Fruit fly (Drosophila melanogaster): ENCODE results near the gene Adgf-C.

DNA sequence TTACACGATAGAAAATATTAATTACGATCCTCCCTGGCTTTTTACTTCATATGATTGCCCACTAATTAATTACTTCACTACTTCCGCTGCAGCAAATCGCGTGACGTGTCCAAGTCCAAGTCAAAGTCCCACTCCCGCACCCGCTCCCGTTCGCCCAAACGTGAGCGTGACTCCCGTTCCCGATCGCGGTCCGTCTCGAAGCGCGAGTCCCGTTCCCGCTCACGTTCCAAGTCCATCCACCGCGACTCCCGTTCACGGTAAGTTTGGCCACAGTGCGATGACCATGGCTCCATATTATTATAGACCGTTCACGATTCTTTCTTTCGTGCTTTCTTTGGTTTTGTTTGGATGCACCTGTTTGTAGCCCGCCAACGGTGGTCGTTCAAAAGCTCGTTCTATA, 40.6 kb upstream of the Adgf-C start:
- TF ChIP-seq N (GFP tag; optimal IDR thresholded peaks at IDR 0.05), result no peak
- no peak for TF ChIP-seq Dif (GFP tag; optimal IDR thresholded peaks at IDR 0.05; ENCODE audit: partially characterized antibody)
- no peak for TF ChIP-seq Jra (GFP tag; optimal IDR thresholded peaks at IDR 0.05)
- no peak for TF ChIP-seq h (GFP tag; optimal IDR thresholded peaks at IDR 0.05)
- TF ChIP-seq Rel (GFP tag; optimal IDR thresholded peaks at IDR 0.05), result no peak
- TF ChIP-seq Rel (tag; optimal IDR thresholded peaks at IDR 0.05), result no peak
- no peak for TF ChIP-seq lola (GFP tag; optimal IDR thresholded peaks at IDR 0.05)
- TF ChIP-seq Abd-B (GFP tag; optimal IDR thresholded peaks at IDR 0.05), result no peak
- TF ChIP-seq CG32264 (GFP tag; optimal IDR thresholded peaks at IDR 0.05), result no peak
- no peak for TF ChIP-seq pan (optimal IDR thresholded peaks at IDR 0.05)
- TF ChIP-seq fru (GFP tag; optimal IDR thresholded peaks at IDR 0.05), result no peak
- TF ChIP-seq sage (GFP tag; optimal IDR thresholded peaks at IDR 0.05), result no peak
- TF ChIP-seq Hnf4 (GFP tag; optimal IDR thresholded peaks at IDR 0.05), result no peak
- TF ChIP-seq foxo (GFP tag; optimal IDR thresholded peaks at IDR 0.05), result no peak
